Fruit fly (Drosophila melanogaster): Measurements from ENCODE around the gene CG31698.
A peak's percentile ranks its signal among the peaks of the same experiment; 100 is the strongest.

The CG31698 gene

DNA sequence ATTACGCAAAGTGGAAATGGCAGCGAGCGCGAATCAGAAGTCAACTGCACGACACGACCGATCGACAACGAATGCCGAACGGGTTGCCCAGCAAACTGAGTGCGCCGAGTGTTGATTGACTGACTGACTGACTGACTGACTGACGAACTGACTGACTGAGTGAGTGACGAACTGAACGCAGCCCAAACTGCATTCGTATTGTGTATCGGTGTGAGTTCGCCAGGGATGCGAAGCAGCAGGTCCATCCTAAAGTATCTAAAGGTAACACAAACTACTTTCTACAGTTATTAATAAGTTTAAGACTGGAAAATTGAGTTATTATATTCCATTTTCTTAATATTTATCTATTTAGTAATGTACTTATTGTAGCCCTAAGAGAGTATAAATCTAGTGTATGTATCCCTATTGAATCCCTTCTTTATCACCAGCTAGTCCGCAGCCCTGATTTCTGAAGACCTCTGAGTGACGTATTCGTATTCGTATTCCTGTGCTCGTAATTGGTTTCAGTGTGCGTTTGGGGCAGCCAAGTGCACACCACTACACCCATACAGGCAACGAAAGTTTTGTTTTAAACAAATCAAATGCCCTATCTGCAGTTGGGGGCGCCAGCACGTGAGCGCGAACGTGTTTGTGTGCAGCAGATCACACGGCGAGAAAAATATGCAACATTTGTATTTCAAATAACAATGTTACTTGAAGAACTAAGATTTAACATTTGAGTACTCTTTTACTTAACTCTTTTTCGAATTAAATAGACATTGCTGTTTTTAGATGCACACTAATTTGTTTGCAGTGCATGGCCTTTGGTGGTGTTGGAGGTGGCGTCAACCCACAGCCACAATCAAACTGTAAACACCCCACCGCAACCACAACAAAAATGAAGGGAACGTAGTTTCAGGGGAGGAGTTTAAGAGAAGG is 20.7 kb downstream of the CG31698 start:
- TF ChIP-seq Rel (GFP tag; optimal IDR thresholded peaks at IDR 0.05) = no peak
- TF ChIP-seq Rel (tag; optimal IDR thresholded peaks at IDR 0.05) = peak; percentile 38
- TF ChIP-seq sage (GFP tag; optimal IDR thresholded peaks at IDR 0.05) = peak; percentile 40
- TF ChIP-seq CG9705 (GFP tag; optimal IDR thresholded peaks at IDR 0.05) = peak; percentile 12
- TF ChIP-seq foxo (GFP tag; optimal IDR thresholded peaks at IDR 0.05) = peak in 1 of 2 experiments; percentile 47
- peak; percentile 80 for TF ChIP-seq rgr (GFP tag; optimal IDR thresholded peaks at IDR 0.05)
- no peak for TF ChIP-seq dl (GFP tag; optimal IDR thresholded peaks at IDR 0.05; ENCODE audit: insufficient read depth in 1 of 2, partially characterized antibody in 2 of 2)
- TF ChIP-seq dmrt93B (GFP tag; optimal IDR thresholded peaks at IDR 0.05) = peak; percentile 31
- peak; percentile 17 for TF ChIP-seq Jra (GFP tag; optimal IDR thresholded peaks at IDR 0.05)
- peak; percentile 76 for TF ChIP-seq ey (GFP tag; optimal IDR thresholded peaks at IDR 0.05)
- TF ChIP-seq Mio (GFP tag; optimal IDR thresholded peaks at IDR 0.05) = no peak
- TF ChIP-seq woc (GFP tag; optimal IDR thresholded peaks at IDR 0.05) = peak; percentile 48
- peak; percentile 47 for TF ChIP-seq tai (GFP tag; optimal IDR thresholded peaks at IDR 0.05)
- TF ChIP-seq Dif (GFP tag; optimal IDR thresholded peaks at IDR 0.05; ENCODE audit: partially characterized antibody) = no peak
- TF ChIP-seq HLH106 (tag; optimal IDR thresholded peaks at IDR 0.05) = peak; percentile 70
- peak; percentile 75 for TF ChIP-seq Sp1 (GFP tag; optimal IDR thresholded peaks at IDR 0.05)
- peak; percentile 93 for TF ChIP-seq sv (GFP tag; optimal IDR thresholded peaks at IDR 0.05)
- TF ChIP-seq psq (GFP tag; optimal IDR thresholded peaks at IDR 0.05) = peak; percentile 57
- peak; percentile 67 for TF ChIP-seq Hnf4 (GFP tag; optimal IDR thresholded peaks at IDR 0.05)
- no peak for TF ChIP-seq jim (GFP tag; optimal IDR thresholded peaks at IDR 0.05)
- TF ChIP-seq brk (GFP tag; optimal IDR thresholded peaks at IDR 0.05) = peak; percentile 16
- TF ChIP-seq N (GFP tag; optimal IDR thresholded peaks at IDR 0.05) = no peak
- TF ChIP-seq OdsH (GFP tag; optimal IDR thresholded peaks at IDR 0.05) = peak; percentile 62
- TF ChIP-seq br (GFP tag; optimal IDR thresholded peaks at IDR 0.05) = peak; percentile 74
- TF ChIP-seq dsf (GFP tag; optimal IDR thresholded peaks at IDR 0.05; ENCODE audit: borderline replicate concordance) = no peak
- TF ChIP-seq Myc (optimal IDR thresholded peaks at IDR 0.05) = no peak
- peak; percentile 86 for TF ChIP-seq h (GFP tag; optimal IDR thresholded peaks at IDR 0.05)
- peak; percentile 63 for TF ChIP-seq GATAd (GFP tag; optimal IDR thresholded peaks at IDR 0.05)
- TF ChIP-seq fru (GFP tag; optimal IDR thresholded peaks at IDR 0.05) = peak; percentile 63
- peak; percentile 63 for TF ChIP-seq CG32264 (GFP tag; optimal IDR thresholded peaks at IDR 0.05)

DNA sequence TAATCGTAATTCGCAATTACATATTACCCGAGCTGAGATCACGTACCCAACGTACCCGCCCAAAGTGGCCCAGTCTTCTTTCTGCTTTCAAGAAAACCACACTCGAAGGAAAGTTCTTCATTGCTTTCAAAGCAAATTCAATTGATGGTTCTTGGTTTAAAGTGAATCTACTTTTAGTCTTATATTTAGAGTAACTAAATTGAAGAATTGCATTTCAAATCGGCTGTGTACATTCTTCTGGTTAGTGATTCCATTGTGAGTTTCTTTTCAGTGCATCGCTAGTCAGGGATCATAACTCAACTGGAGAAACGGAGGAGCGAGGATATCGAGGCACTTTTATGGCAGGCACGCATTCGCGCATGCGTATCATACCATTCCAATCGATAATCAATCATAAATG is 22.0 kb downstream of the CG31698 start:
- TF ChIP-seq Mio (GFP tag; optimal IDR thresholded peaks at IDR 0.05) = no peak

DNA sequence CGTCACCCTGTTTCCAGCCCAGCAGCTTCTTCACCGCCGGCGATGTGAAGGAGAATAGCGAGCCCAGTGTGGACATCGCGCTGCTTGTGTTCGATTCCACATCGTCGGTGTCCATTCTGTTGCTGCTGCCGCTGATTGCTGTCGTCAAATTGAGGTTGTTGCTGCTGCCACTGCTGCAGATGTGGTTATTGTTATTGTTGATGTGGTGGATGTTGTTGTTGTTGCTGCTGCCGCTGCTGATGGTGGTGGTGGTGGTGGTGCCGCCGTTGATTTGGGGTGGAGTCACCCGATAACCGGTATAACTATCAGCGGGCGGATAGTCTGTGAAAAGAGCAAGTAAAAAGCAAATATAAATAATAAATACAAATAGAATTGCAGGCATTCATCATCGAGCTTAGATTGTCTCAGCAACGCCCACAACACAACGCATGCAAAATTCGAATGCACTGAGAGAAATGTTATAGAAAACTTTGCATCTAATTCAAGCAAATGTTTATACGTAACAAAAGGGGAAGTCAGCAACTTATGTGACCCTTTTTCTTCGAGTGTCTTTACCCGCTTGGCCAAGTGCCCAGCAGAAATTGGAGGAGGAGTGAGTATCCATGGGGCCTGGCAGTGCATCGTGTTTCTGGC is 24.6 kb downstream of the CG31698 start:
- TF ChIP-seq Vsx2 (GFP tag; optimal IDR thresholded peaks at IDR 0.05; ENCODE audit: partially characterized antibody) (no peak), Dfd (GFP tag; optimal IDR thresholded peaks at IDR 0.05) (peak; percentile 64)

DNA sequence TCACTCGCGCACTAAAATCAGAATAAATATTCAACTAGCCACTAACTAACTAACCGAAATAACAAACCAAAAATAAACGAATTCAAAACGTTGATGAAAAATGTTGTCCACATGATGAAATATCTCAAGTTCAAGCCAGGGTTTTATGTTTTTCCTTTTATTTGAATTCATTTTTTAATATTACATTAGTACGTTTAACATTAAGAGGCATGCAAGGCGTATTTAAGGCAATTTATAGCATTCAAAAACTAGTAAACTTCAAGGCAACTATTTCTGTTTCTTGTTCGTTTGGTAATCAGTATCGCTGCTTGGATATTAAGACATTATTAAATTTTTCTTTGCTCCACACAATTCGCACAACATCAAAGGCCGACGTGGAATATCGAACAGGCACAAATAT is 27.7 kb downstream of the CG31698 start:
- TF ChIP-seq Mio (GFP tag; optimal IDR thresholded peaks at IDR 0.05) (no peak), N (GFP tag; optimal IDR thresholded peaks at IDR 0.05) (no peak), rgr (GFP tag; optimal IDR thresholded peaks at IDR 0.05) (no peak), jim (GFP tag; optimal IDR thresholded peaks at IDR 0.05) (no peak)

DNA sequence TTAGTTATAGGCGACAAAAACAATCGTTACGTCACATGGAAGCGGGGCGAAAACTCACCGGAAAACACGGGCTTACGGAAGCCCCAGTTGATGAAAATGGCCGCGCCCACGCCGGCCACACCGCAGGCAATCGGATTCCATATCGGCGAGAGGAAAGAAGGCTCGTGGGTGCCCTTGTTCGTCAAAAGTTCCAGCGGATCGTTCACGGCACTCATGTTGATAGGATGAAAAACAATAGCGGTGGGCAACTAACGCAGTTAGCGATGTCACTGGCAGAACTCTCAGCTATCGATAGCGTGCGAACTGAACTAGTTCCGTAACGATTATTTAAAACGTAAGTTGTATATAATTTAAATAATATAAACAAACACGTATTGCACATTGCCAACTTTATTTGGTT is 28.2 kb downstream of the CG31698 start, which contains the start of gene ND-B14.5B:
Gene ND-B14.5B, minus strand, starts transcription at position 379 of the 400 bp plus-strand sequence.
- peak; percentile 30 for TF ChIP-seq CrebA (GFP tag; optimal IDR thresholded peaks at IDR 0.05; ENCODE audit: borderline replicate concordance)
- TF ChIP-seq CG32264 (GFP tag; optimal IDR thresholded peaks at IDR 0.05) = no peak
- no peak for TF ChIP-seq Myc (optimal IDR thresholded peaks at IDR 0.05)
- TF ChIP-seq foxo (GFP tag; optimal IDR thresholded peaks at IDR 0.05) = no peak
- no peak for TF ChIP-seq Rel (GFP tag; optimal IDR thresholded peaks at IDR 0.05)
- TF ChIP-seq Rel (tag; optimal IDR thresholded peaks at IDR 0.05) = no peak
- TF ChIP-seq dsf (GFP tag; optimal IDR thresholded peaks at IDR 0.05; ENCODE audit: borderline replicate concordance) = no peak
- no peak for TF ChIP-seq pan (optimal IDR thresholded peaks at IDR 0.05)
- TF ChIP-seq jim (GFP tag; optimal IDR thresholded peaks at IDR 0.05) = no peak

Measured in whole organism, wandering third instar larva.